Worm (Caenorhabditis elegans): Measurements from ENCODE around the gene srbc-41.

- no peak for TF ChIP-seq snpc-4 (tag; optimal IDR thresholded peaks at IDR 0.05)
- TF ChIP-seq unc-30 (tag; optimal IDR thresholded peaks at IDR 0.05), result no peak
- no peak for TF ChIP-seq lir-3 (tag; optimal IDR thresholded peaks at IDR 0.05; ENCODE audit: poor library complexity)
- no peak for TF ChIP-seq ces-1 (GFP tag; optimal IDR thresholded peaks at IDR 0.05)
- no peak for TF ChIP-seq fkh-4 (tag; optimal IDR thresholded peaks at IDR 0.05; ENCODE audit: borderline replicate concordance)
- no peak for TF ChIP-seq nhr-28 (tag; optimal IDR thresholded peaks at IDR 0.05)
- no peak for TF ChIP-seq unc-62 (GFP tag; optimal IDR thresholded peaks at IDR 0.05)
- TF ChIP-seq fkh-10 (GFP tag; optimal IDR thresholded peaks at IDR 0.05), result no peak
- TF ChIP-seq C04F5.9 (tag; optimal IDR thresholded peaks at IDR 0.05), result no peak
- no peak for TF ChIP-seq jun-1 (tag; optimal IDR thresholded peaks at IDR 0.05)
- TF ChIP-seq ama-1 (optimal IDR thresholded peaks at IDR 0.05), result no peak
Measured at ce11 chrV:1578572-1579230, 35.9 kb downstream of the srbc-41 start.
